Worm (Caenorhabditis elegans) whole organism, late embryonic: Measurements from ENCODE around the gene C08E3.15.

ENCODE experiments used
- C38D4.7 ChIP-seq: fragments of 200-800 bp; sonication (Bioruptor generic); optimal IDR thresholded peaks from 2 replicates; lab custom pipeline; 2018; ENCODE audit warnings: mild to moderate bottlenecking, missing genetic modification characterization, moderate library complexity, missing compliant biosample characterization
- T23F11.4 ChIP-seq: fragments of 200-800 bp; sonication (Bioruptor generic); optimal IDR thresholded peaks from 2 replicates; lab custom pipeline; 2018; ENCODE audit warnings: mild to moderate bottlenecking, missing genetic modification characterization, missing compliant biosample characterization
- Y22D7AL.16 ChIP-seq: sonication (generic microtip); optimal IDR thresholded peaks from 2 replicates; lab custom pipeline; 2016; ENCODE audit warnings: missing genetic modification characterization, missing compliant biosample characterization
- ceh-22 ChIP-seq: sonication (generic microtip); optimal IDR thresholded peaks from 2 replicates; lab custom pipeline; 2017; ENCODE audit warnings: missing biosample characterization, missing genetic modification characterization
- ceh-31 ChIP-seq: sonication (generic microtip); optimal IDR thresholded peaks from 2 replicates; lab custom pipeline; 2016; ENCODE audit warnings: missing genetic modification characterization, missing compliant biosample characterization
- ceh-6 ChIP-seq: fragments of 200-800 bp; sonication (Bioruptor generic); optimal IDR thresholded peaks from 2 replicates; lab custom pipeline; 2018; ENCODE audit warnings: mild to moderate bottlenecking, missing genetic modification characterization, missing compliant biosample characterization
- ceh-9 ChIP-seq: sonication (generic microtip); optimal IDR thresholded peaks from 2 replicates; lab custom pipeline; 2016; ENCODE audit warnings: mild to moderate bottlenecking, missing genetic modification characterization, inconsistent platforms, missing compliant biosample characterization
- ets-4 ChIP-seq: sonication (generic microtip); optimal IDR thresholded peaks from 2 replicates; lab custom pipeline; 2016; ENCODE audit warnings: missing genetic modification characterization, missing compliant biosample characterization
- fax-1 ChIP-seq: sonication (generic microtip); optimal IDR thresholded peaks from 2 replicates; lab custom pipeline; 2016; ENCODE audit warnings: missing genotype, missing genetic modification characterization, missing compliant biosample characterization
- fkh-10 ChIP-seq: fragments of 150-350 bp; optimal IDR thresholded peaks from 2 replicates; lab custom pipeline; 2014; ENCODE audit warnings: missing biosample characterization, missing genetic modification reagents, missing genetic modification characterization
- fkh-6 ChIP-seq: sonication (generic microtip); optimal IDR thresholded peaks from 2 replicates; lab custom pipeline; 2016; ENCODE audit warnings: missing genetic modification characterization, missing compliant biosample characterization
- hlh-13 ChIP-seq: fragments of 200-800 bp; sonication (Bioruptor generic); optimal IDR thresholded peaks from 2 replicates; lab custom pipeline; 2018; ENCODE audit warnings: mild to moderate bottlenecking, missing genetic modification characterization, missing compliant biosample characterization
- hlh-15 ChIP-seq: sonication (generic microtip); optimal IDR thresholded peaks from 2 replicates; lab custom pipeline; 2016; ENCODE audit warnings: missing genetic modification characterization, missing compliant biosample characterization
- hlh-6 ChIP-seq: sonication (generic microtip); optimal IDR thresholded peaks from 2 replicates; lab custom pipeline; 2016; ENCODE audit warnings: missing genotype, missing genetic modification characterization, missing compliant biosample characterization
- hlh-8 ChIP-seq: sonication (generic microtip); optimal IDR thresholded peaks from 2 replicates; lab custom pipeline; 2016; ENCODE audit warnings: missing genotype, missing genetic modification characterization, missing compliant biosample characterization
- lim-6 ChIP-seq: sonication (generic microtip); optimal IDR thresholded peaks from 2 replicates; lab custom pipeline; 2016; ENCODE audit warnings: missing genetic modification characterization, missing compliant biosample characterization
- madf-2 ChIP-seq: sonication (generic microtip); optimal IDR thresholded peaks from 2 replicates; lab custom pipeline; 2017; ENCODE audit warnings: missing genetic modification characterization, missing compliant biosample characterization
- nfya-1 ChIP-seq: sonication (generic microtip); optimal IDR thresholded peaks from 2 replicates; lab custom pipeline; 2017; ENCODE audit warnings: missing genetic modification characterization, mild to moderate bottlenecking, missing compliant biosample characterization, antibody characterized with exemption, moderate library complexity
- pag-3 ChIP-seq: sonication (generic microtip); optimal IDR thresholded peaks from 2 replicates; lab custom pipeline; 2016; ENCODE audit warnings: missing compliant biosample characterization, missing genetic modification characterization, borderline replicate concordance
- pha-2 ChIP-seq: sonication (generic microtip); optimal IDR thresholded peaks from 2 replicates; lab custom pipeline; 2017; ENCODE audit warnings: mild to moderate bottlenecking, missing genetic modification characterization, missing compliant biosample characterization
- pha-4 ChIP-seq: fragments of 150-350 bp; optimal IDR thresholded peaks from 2 replicates; lab custom pipeline; 2018; ENCODE audit warnings: missing biosample characterization, missing genetic modification reagents, missing genetic modification characterization
- ref-2 ChIP-seq: sonication (generic microtip); optimal IDR thresholded peaks from 2 replicates; lab custom pipeline; 2016; ENCODE audit warnings: missing genetic modification characterization, missing compliant biosample characterization
- sdc-2 ChIP-seq: sonication (generic microtip); optimal IDR thresholded peaks from 2 replicates; lab custom pipeline; 2016; ENCODE audit warnings: missing genotype, missing genetic modification characterization, missing compliant biosample characterization
- tbx-7 ChIP-seq: sonication (generic microtip); optimal IDR thresholded peaks from 2 replicates; lab custom pipeline; 2016; ENCODE audit warnings: missing genotype, missing genetic modification characterization, missing compliant biosample characterization
- unc-55 ChIP-seq: sonication (generic microtip); optimal IDR thresholded peaks from 2 replicates; lab custom pipeline; 2017; ENCODE audit warnings: missing biosample characterization, missing genetic modification reagents, missing genetic modification characterization
- zip-5 ChIP-seq: sonication (generic microtip); optimal IDR thresholded peaks from 2 replicates; lab custom pipeline; 2016; ENCODE audit warnings: missing genetic modification characterization, missing compliant biosample characterization
- ztf-16 ChIP-seq: sonication (generic microtip); optimal IDR thresholded peaks from 2 replicates; lab custom pipeline; 2017; ENCODE audit warnings: missing genetic modification characterization, missing compliant biosample characterization

Gene C08E3.15

ce11 chrII:1586305-1586704 is 41.4 kb downstream of the C08E3.15 start, which contains the start of gene T07H3.8:
Gene T07H3.8, plus strand, starts transcription at chrII:1586605.
- TF ChIP-seq C38D4.7 (GFP tag; lab: Kevin White, UChicago) = no peak
- no peak for TF ChIP-seq sdc-2
- no peak for TF ChIP-seq T23F11.4
- TF ChIP-seq lim-6 (tag; lab: Kevin White, UChicago) = no peak
- no peak for TF ChIP-seq Y22D7AL.16
- TF ChIP-seq ets-4 (tag; lab: Kevin White, UChicago) = no peak
- TF ChIP-seq ref-2 (tag; lab: Kevin White, UChicago) = no peak
- TF ChIP-seq, all 69 proteins: peak for 0

- TF ChIP-seq hlh-13 (GFP tag; lab: Kevin White, UChicago) (no peak), unc-55 (GFP tag; lab: Kevin White, UChicago) (no peak), ceh-22 (no peak), fkh-10 (GFP tag; lab: Kevin White, UChicago) (no peak), zip-5 (tag; lab: Kevin White, UChicago) (no peak), ceh-9 (tag; lab: Kevin White, UChicago) (no peak), ceh-6 (GFP tag; lab: Kevin White, UChicago) (no peak), pha-2 (tag; lab: Kevin White, UChicago) (no peak), pha-4 (tag; lab: Kevin White, UChicago) (no peak), fkh-6 (tag; lab: Kevin White, UChicago) (no peak), hlh-8 (no peak), hlh-15 (tag; lab: Kevin White, UChicago) (no peak), pag-3 (tag; lab: Kevin White, UChicago) (no peak), tbx-7 (no peak), fax-1 (tag; lab: Kevin White, UChicago) (no peak), nfya-1 (no peak)
These were observed 43.5 kb downstream of the C08E3.15 start, which contains the start of gene clec-21 for ce11 chrII:1584140-1584539. Gene clec-21, minus strand, starts transcription at chrII:1584240.

- TF ChIP-seq ceh-31 = no peak
- no peak for TF ChIP-seq hlh-6 (tag; lab: Kevin White, UChicago)
- no peak for TF ChIP-seq tbx-7
- TF ChIP-seq hlh-15 (tag; lab: Kevin White, UChicago) = no peak
- no peak for TF ChIP-seq ztf-16 (tag; lab: Kevin White, UChicago)
- TF ChIP-seq madf-2 (tag; lab: Kevin White, UChicago) = no peak
- TF ChIP-seq unc-55 (GFP tag; lab: Kevin White, UChicago) = no peak
- no peak for TF ChIP-seq pag-3 (tag; lab: Kevin White, UChicago)
These were observed 47.8 kb downstream of the C08E3.15 start, which contains the start of gene math-38 for ce11 chrII:1579886-1580285. Gene math-38, minus strand, starts transcription at chrII:1579986.
